Fruit fly (Drosophila melanogaster): ENCODE data around the gene Nt5a.

The Nt5a gene

DNA sequence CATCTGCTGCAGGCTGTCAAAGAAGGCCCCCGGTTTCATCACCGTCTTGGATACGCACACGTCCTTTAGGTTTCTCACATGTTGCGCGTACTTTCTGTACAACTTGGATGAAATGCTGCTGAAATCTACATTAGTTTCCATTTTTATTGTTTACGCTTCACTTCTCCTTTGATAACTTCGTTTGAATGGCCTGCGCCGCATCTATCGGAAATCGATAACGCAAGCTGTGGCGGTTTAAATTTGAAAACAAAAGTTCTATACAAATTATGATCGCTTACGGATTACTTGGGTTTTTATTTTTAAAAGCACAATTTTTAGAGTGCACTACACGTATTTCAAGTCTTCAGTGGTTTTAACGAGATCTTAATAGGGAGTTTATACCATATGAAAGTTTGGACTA is 25.8 kb upstream of the Nt5a start, which contains the start of gene msd5 (continued):
- no peak for TF ChIP-seq CG43689 (GFP tag; IDR thresholded peaks at IDR 0.05)
- no peak for TF ChIP-seq CG10543 (GFP tag; optimal IDR thresholded peaks at IDR 0.05)
- no peak for TF ChIP-seq CG12744 (GFP tag; optimal IDR thresholded peaks at IDR 0.05)
- no peak for TF ChIP-seq Deaf1 (tag; optimal IDR thresholded peaks at IDR 0.05)
- no peak for TF ChIP-seq CG15011 (GFP tag; optimal IDR thresholded peaks at IDR 0.05)
- TF ChIP-seq ci (GFP tag; IDR thresholded peaks at IDR 0.05): no peak
- no peak for TF ChIP-seq hkb (optimal IDR thresholded peaks at IDR 0.05)
- no peak for TF ChIP-seq hkb (GFP tag; IDR thresholded peaks at IDR 0.05)
- no peak for TF ChIP-seq org-1 (GFP tag; optimal IDR thresholded peaks at IDR 0.05)
- TF ChIP-seq tap (tag; optimal IDR thresholded peaks at IDR 0.05): no peak
- no peak for TF ChIP-seq run (tag; optimal IDR thresholded peaks at IDR 0.05)
- peak; percentile 77 for TF ChIP-seq HLH4C (GFP tag; IDR thresholded peaks at IDR 0.05; ENCODE audit: partially characterized antibody)
- no peak for TF ChIP-seq CG1024 (GFP tag; IDR thresholded peaks at IDR 0.05)
- TF ChIP-seq mld (GFP tag; IDR thresholded peaks at IDR 0.05; ENCODE audit: partially characterized antibody): no peak
- TF ChIP-seq CG18262 (tag; optimal IDR thresholded peaks at IDR 0.05): no peak
- TF ChIP-seq salm (tag; optimal IDR thresholded peaks at IDR 0.05): no peak
- TF ChIP-seq Hr39 (optimal IDR thresholded peaks at IDR 0.05): no peak
- no peak for TF ChIP-seq fd64A (GFP tag; optimal IDR thresholded peaks at IDR 0.05)
- no peak for TF ChIP-seq CG16863 (GFP tag; optimal IDR thresholded peaks at IDR 0.05)
- TF ChIP-seq CG11560 (tag; IDR thresholded peaks at IDR 0.05): no peak
- no peak for TF ChIP-seq CG7745 (tag; optimal IDR thresholded peaks at IDR 0.05)
- no peak for TF ChIP-seq Nf-YB (GFP tag; optimal IDR thresholded peaks at IDR 0.05)
- no peak for TF ChIP-seq Usf (GFP tag; optimal IDR thresholded peaks at IDR 0.05)
- TF ChIP-seq CG14860 (GFP tag; IDR thresholded peaks at IDR 0.05; ENCODE audit: partially characterized antibody): peak; percentile 42; the same call in 2 of the 3 replicates

DNA sequence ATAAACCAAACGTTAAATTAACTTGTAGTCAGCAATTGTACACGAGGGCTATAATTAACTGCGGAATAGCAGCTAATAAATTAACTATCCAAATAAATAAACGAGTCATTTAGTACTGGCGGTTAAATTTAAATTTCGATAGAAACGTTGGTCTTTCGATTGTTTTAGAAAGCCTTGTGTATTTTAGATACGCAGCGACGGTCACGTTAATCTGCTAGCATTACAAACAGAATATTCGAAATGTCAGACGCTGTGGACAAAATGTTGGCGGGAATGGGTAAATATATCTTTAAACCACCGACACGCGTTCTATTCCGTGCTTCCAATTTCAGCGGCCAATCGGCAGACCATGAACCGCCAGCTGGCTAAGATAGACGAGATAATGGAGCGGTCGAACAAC is 24.3 kb upstream of the Nt5a start, which contains the start of gene msd1:
Gene msd1 (plus strand): TSS at position 203 of the 400 bp plus-strand sequence.
- TF ChIP-seq CG17912 (GFP tag; optimal IDR thresholded peaks at IDR 0.05): peak; percentile 17
- TF ChIP-seq CG1603 (tag; optimal IDR thresholded peaks at IDR 0.05): peak; percentile 54
- no peak for TF ChIP-seq D19A (tag; optimal IDR thresholded peaks at IDR 0.05)
- TF ChIP-seq Fer1 (GFP tag; optimal IDR thresholded peaks at IDR 0.05): peak; percentile 7
- TF ChIP-seq E2f2 (GFP tag; IDR thresholded peaks at IDR 0.05): peak; percentile 97
- TF ChIP-seq HmgZ (tag; optimal IDR thresholded peaks at IDR 0.05): peak; percentile 4
- peak; percentile 35; the same call in 1 of the 2 replicates for TF ChIP-seq amos (GFP tag; IDR thresholded peaks at IDR 0.05; ENCODE audit: partially characterized antibody)
- peak; percentile 58; the same call in 2 of the 4 replicates for TF ChIP-seq Dll (GFP tag; IDR thresholded peaks at IDR 0.05; ENCODE audit: partially characterized antibody)
- TF ChIP-seq gfzf (GFP tag; optimal IDR thresholded peaks at IDR 0.05): peak; percentile 76
- TF ChIP-seq CG2116 (GFP tag; optimal IDR thresholded peaks at IDR 0.05): peak; percentile 56
- TF ChIP-seq CG10462 (GFP tag; optimal IDR thresholded peaks at IDR 0.05): no peak
- no peak for TF ChIP-seq bigmax (GFP tag; optimal IDR thresholded peaks at IDR 0.05)
- no peak for TF ChIP-seq CG42726 (GFP tag; IDR thresholded peaks at IDR 0.05; ENCODE audit: partially characterized antibody)
- TF ChIP-seq bbx (GFP tag; IDR thresholded peaks at IDR 0.05; ENCODE audit: partially characterized antibody): peak; percentile 61
- TF ChIP-seq trem (tag; optimal IDR thresholded peaks at IDR 0.05): peak; percentile 3
- peak; percentile 35 for TF ChIP-seq Sry-δ (GFP tag; optimal IDR thresholded peaks at IDR 0.05)
- TF ChIP-seq BEAF-32 (GFP tag; optimal IDR thresholded peaks at IDR 0.05): peak; percentile 32
- no peak for TF ChIP-seq Mad (GFP tag; optimal IDR thresholded peaks at IDR 0.05)
- TF ChIP-seq CG15514 (GFP tag; optimal IDR thresholded peaks at IDR 0.05): peak; percentile 33
- TF ChIP-seq CG13287 (GFP tag; IDR thresholded peaks at IDR 0.05; ENCODE audit: partially characterized antibody): peak; percentile 59; the same call in 1 of the 2 replicates
- 0 out of 3 replicates have a peak, but pooled peaks have one; percentile 19 for TF ChIP-seq CG34224 (GFP tag; IDR thresholded peaks at IDR 0.05; ENCODE audit: partially characterized antibody)
- no peak for TF ChIP-seq CG10654 (GFP tag; optimal IDR thresholded peaks at IDR 0.05)
- TF ChIP-seq CG9797 (GFP tag; optimal IDR thresholded peaks at IDR 0.05): peak; percentile 63
- TF ChIP-seq Bgb (GFP tag; IDR thresholded peaks at IDR 0.05; ENCODE audit: partially characterized antibody): peak; percentile 40; the same call in 1 of the 2 replicates
- TF ChIP-seq stwl (tag; optimal IDR thresholded peaks at IDR 0.05): peak; percentile 5
- peak; percentile 76 for TF ChIP-seq pzg (GFP tag; optimal IDR thresholded peaks at IDR 0.05)
- peak; percentile 48 for TF ChIP-seq sens (GFP tag)
